Comparison of ENCODE assay signal across 1 fruit fly cellular context in the genomic region with DNA sequence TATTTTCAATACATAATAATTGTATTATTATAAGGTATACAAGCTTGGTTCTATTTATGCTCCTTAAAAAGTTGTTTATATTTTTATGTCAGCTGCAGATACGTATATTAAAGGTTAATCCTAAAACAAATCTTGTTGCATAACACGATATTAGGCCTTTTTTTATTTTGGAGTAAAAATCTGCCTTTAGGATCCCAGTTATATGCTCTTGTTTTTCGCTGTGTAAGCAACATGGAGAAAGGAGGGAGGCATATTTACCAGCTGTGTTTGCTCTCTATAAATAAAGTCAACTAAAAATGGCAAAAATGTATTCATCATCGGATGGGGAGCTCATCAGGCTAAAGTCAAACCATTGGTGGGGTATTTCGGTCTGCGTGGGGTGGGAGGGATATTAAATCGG.
A peak's percentile ranks its signal among the peaks of the same experiment; 100 is the strongest.
TF ChIP-seq lines count a peak whose summit lies in the region.

No protein-coding gene starts in this region.

TF ChIP-seq in whole organism, embryonic, 481 proteins besides CTCF, POLR2A, EP300 and RAD21 (continued from another document):
- TF ChIP-seq dmrt99B (tag; optimal IDR thresholded peaks at IDR 0.05; lab: Kevin White, UChicago) (peak; percentile 45), PHDP (tag; optimal IDR thresholded peaks at IDR 0.05; lab: Kevin White, UChicago) (peak; percentile 52), CG2129 (GFP tag; IDR thresholded peaks at IDR 0.05; lab: Robert Waterston, UW; ENCODE audit: partially characterized antibody) (no peak), nmo (GFP tag; optimal IDR thresholded peaks at IDR 0.05; lab: Kevin White, UChicago) (peak; percentile 28), Neu2 (GFP tag; optimal IDR thresholded peaks at IDR 0.05; lab: Kevin White, UChicago; ENCODE audit: borderline replicate concordance) (no peak), twi (tag; optimal IDR thresholded peaks at IDR 0.05; lab: Kevin White, UChicago) (peak; percentile 0), Sry-β (GFP tag; optimal IDR thresholded peaks at IDR 0.05; lab: Kevin White, UChicago) (no peak), gfzf (GFP tag; optimal IDR thresholded peaks at IDR 0.05; lab: Kevin White, UChicago) (no peak), CG10147 (GFP tag; optimal IDR thresholded peaks at IDR 0.05; lab: Kevin White, UChicago) (peak; percentile 18), Xbp1 (GFP tag; optimal IDR thresholded peaks at IDR 0.05; lab: Kevin White, UChicago) (peak; percentile 10), Bdp1 (GFP tag; optimal IDR thresholded peaks at IDR 0.05; lab: Kevin White, UChicago) (no peak), Oli (tag; optimal IDR thresholded peaks at IDR 0.05; lab: Kevin White, UChicago) (peak; percentile 29), Lhr (GFP tag; optimal IDR thresholded peaks at IDR 0.05; lab: Kevin White, UChicago) (no peak), zf30C (GFP tag; optimal IDR thresholded peaks at IDR 0.05; lab: Kevin White, UChicago) (peak; percentile 8), CG2712 (tag; optimal IDR thresholded peaks at IDR 0.05; lab: Kevin White, UChicago) (peak; percentile 42), corto (GFP tag; optimal IDR thresholded peaks at IDR 0.05; lab: Kevin White, UChicago) (no peak), CG2678 (tag; optimal IDR thresholded peaks at IDR 0.05; lab: Kevin White, UChicago) (peak; percentile 47), CG11504 (tag; optimal IDR thresholded peaks at IDR 0.05; lab: Kevin White, UChicago) (peak; percentile 49), B-H2 (GFP tag; optimal IDR thresholded peaks at IDR 0.05; lab: Kevin White, UChicago) (no peak), fd102C (GFP tag; optimal IDR thresholded peaks at IDR 0.05; lab: Kevin White, UChicago) (no peak), CG7556 (GFP tag; optimal IDR thresholded peaks at IDR 0.05; lab: Kevin White, UChicago) (peak; percentile 50), CG2116 (GFP tag; optimal IDR thresholded peaks at IDR 0.05; lab: Kevin White, UChicago) (no peak), gcm (GFP tag; optimal IDR thresholded peaks at IDR 0.05; lab: Kevin White, UChicago) (peak; percentile 37), CG1233 (GFP tag; optimal IDR thresholded peaks at IDR 0.05; lab: Kevin White, UChicago) (peak; percentile 16), CG33557 (GFP tag; optimal IDR thresholded peaks at IDR 0.05; lab: Kevin White, UChicago) (no peak), az2 (GFP tag; optimal IDR thresholded peaks at IDR 0.05; lab: Kevin White, UChicago) (peak; percentile 21), CG17186 (GFP tag; optimal IDR thresholded peaks at IDR 0.05; lab: Kevin White, UChicago) (no peak), wor (GFP tag; IDR thresholded peaks at IDR 0.05; lab: Robert Waterston, UW) (no peak), trem (tag; optimal IDR thresholded peaks at IDR 0.05; lab: Kevin White, UChicago) (peak; percentile 14), Rx (GFP tag; IDR thresholded peaks at IDR 0.05; lab: Robert Waterston, UW) (no peak), CG4820 (GFP tag; optimal IDR thresholded peaks at IDR 0.05; lab: Kevin White, UChicago) (no peak), CG17359 (tag; optimal IDR thresholded peaks at IDR 0.05; lab: Kevin White, UChicago) (peak; percentile 2), CG7987 (GFP tag; optimal IDR thresholded peaks at IDR 0.05; lab: Kevin White, UChicago) (peak; percentile 1), ewg (GFP tag; optimal IDR thresholded peaks at IDR 0.05; lab: Kevin White, UChicago) (peak; percentile 20), CG6765 (GFP tag; optimal IDR thresholded peaks at IDR 0.05; lab: Kevin White, UChicago) (no peak), Usf (GFP tag; optimal IDR thresholded peaks at IDR 0.05; lab: Kevin White, UChicago) (no peak), CG9727 (GFP tag; optimal IDR thresholded peaks at IDR 0.05; lab: Kevin White, UChicago) (peak; percentile 28), CG12104 (GFP tag; optimal IDR thresholded peaks at IDR 0.05; lab: Kevin White, UChicago) (no peak), Aef1 (GFP tag; IDR thresholded peaks at IDR 0.05; lab: Robert Waterston, UW) (no peak), dati (GFP tag; IDR thresholded peaks at IDR 0.05; lab: Robert Waterston, UW) (no peak), her (GFP tag; optimal IDR thresholded peaks at IDR 0.05; lab: Kevin White, UChicago) (no peak), CG30020 (tag; optimal IDR thresholded peaks at IDR 0.05; lab: Kevin White, UChicago) (no peak), CG7357 (GFP tag; IDR thresholded peaks at IDR 0.05; lab: Robert Waterston, UW) (no peak), CG10979 (tag; optimal IDR thresholded peaks at IDR 0.05; lab: Kevin White, UChicago) (peak; percentile 29), gsb-n (tag; optimal IDR thresholded peaks at IDR 0.05; lab: Kevin White, UChicago) (no peak), lilli (GFP tag; optimal IDR thresholded peaks at IDR 0.05; lab: Kevin White, UChicago) (no peak), wdn (GFP tag; IDR thresholded peaks at IDR 0.05; lab: Robert Waterston, UW) (no peak), Tbp (GFP tag; optimal IDR thresholded peaks at IDR 0.05; lab: Kevin White, UChicago) (no peak), ham (GFP tag; IDR thresholded peaks at IDR 0.05; lab: Robert Waterston, UW) (no peak), CG10209 (GFP tag; optimal IDR thresholded peaks at IDR 0.05; lab: Kevin White, UChicago) (peak; percentile 5), CG31441 (GFP tag; IDR thresholded peaks at IDR 0.05; lab: Robert Waterston, UW) (peak; percentile 36; the same call in 1 of the 2 replicates), CG13424 (tag; optimal IDR thresholded peaks at IDR 0.05; lab: Kevin White, UChicago) (peak; percentile 27), Doc3 (GFP tag; IDR thresholded peaks at IDR 0.05; lab: Robert Waterston, UW; ENCODE audit: partially characterized antibody) (no peak), CG9437 (GFP tag; optimal IDR thresholded peaks at IDR 0.05; lab: Kevin White, UChicago) (peak; percentile 25), pzg (GFP tag; optimal IDR thresholded peaks at IDR 0.05; lab: Kevin White, UChicago) (no peak), CG4404 (GFP tag; IDR thresholded peaks at IDR 0.05; lab: Robert Waterston, UW) (no peak), Jarid2 (GFP tag; optimal IDR thresholded peaks at IDR 0.05; lab: Kevin White, UChicago) (no peak), Pdp1 (GFP tag; optimal IDR thresholded peaks at IDR 0.05; lab: Kevin White, UChicago) (peak in 1 of 2 experiments; percentile 22), ATbp (GFP tag; optimal IDR thresholded peaks at IDR 0.05; lab: Kevin White, UChicago) (peak; percentile 2), usp (GFP tag; optimal IDR thresholded peaks at IDR 0.05; lab: Kevin White, UChicago) (no peak), Med (GFP tag; lab: Kevin White, UChicago) (peak; percentile 79), gro (GFP tag; optimal IDR thresholded peaks at IDR 0.05; lab: Kevin White, UChicago) (no peak), CG30403 (GFP tag; optimal IDR thresholded peaks at IDR 0.05; lab: Kevin White, UChicago) (peak; percentile 35), CG8944 (GFP tag; optimal IDR thresholded peaks at IDR 0.05; lab: Kevin White, UChicago) (no peak), Hmx (GFP tag; optimal IDR thresholded peaks at IDR 0.05; lab: Kevin White, UChicago) (no peak), ems (GFP tag; optimal IDR thresholded peaks at IDR 0.05; lab: Kevin White, UChicago) (no peak), CG6813 (GFP tag; optimal IDR thresholded peaks at IDR 0.05; lab: Kevin White, UChicago) (no peak), CG18619 (GFP tag; optimal IDR thresholded peaks at IDR 0.05; lab: Kevin White, UChicago) (peak; percentile 17), CG14710 (tag; optimal IDR thresholded peaks at IDR 0.05; lab: Kevin White, UChicago) (peak; percentile 18), CG32772 (GFP tag; IDR thresholded peaks at IDR 0.05; lab: Robert Waterston, UW) (no peak), hkb (optimal IDR thresholded peaks at IDR 0.05; lab: Kevin White, UChicago) (no peak), hkb (GFP tag; IDR thresholded peaks at IDR 0.05; lab: Robert Waterston, UW) (0 out of 2 replicates have a peak, but pooled peaks have one; percentile 7), B-H1 (GFP tag; IDR thresholded peaks at IDR 0.05; lab: Robert Waterston, UW) (no peak), CG5245 (GFP tag; optimal IDR thresholded peaks at IDR 0.05; lab: Kevin White, UChicago) (no peak), bcd (GFP tag; optimal IDR thresholded peaks at IDR 0.05; lab: Kevin White, UChicago) (peak; percentile 21), CG17829 (tag; optimal IDR thresholded peaks at IDR 0.05; lab: Kevin White, UChicago) (peak; percentile 27), Hr3 (GFP tag; optimal IDR thresholded peaks at IDR 0.05; lab: Kevin White, UChicago) (peak; percentile 4), CG17802 (tag; optimal IDR thresholded peaks at IDR 0.05; lab: Kevin White, UChicago) (no peak), odd (GFP tag; optimal IDR thresholded peaks at IDR 0.05; lab: Kevin White, UChicago) (no peak), Dip2 (GFP tag; IDR thresholded peaks at IDR 0.05; lab: Robert Waterston, UW) (no peak), CG6654 (GFP tag; optimal IDR thresholded peaks at IDR 0.05; lab: Kevin White, UChicago) (no peak), Trl (optimal IDR thresholded peaks at IDR 0.05; lab: Kevin White, UChicago) (no peak), Trl (GFP tag; optimal IDR thresholded peaks at IDR 0.05; lab: Kevin White, UChicago) (no peak), crol (GFP tag; IDR thresholded peaks at IDR 0.05; lab: Robert Waterston, UW) (peak; percentile 59; the same call in 1 of the 2 replicates), Nf-YB (GFP tag; optimal IDR thresholded peaks at IDR 0.05; lab: Kevin White, UChicago) (peak; percentile 8), Ada2b (GFP tag; IDR thresholded peaks at IDR 0.05; lab: Robert Waterston, UW) (no peak), Sox100B (GFP tag; optimal IDR thresholded peaks at IDR 0.05; lab: Kevin White, UChicago) (peak; percentile 28), sug (tag; optimal IDR thresholded peaks at IDR 0.05; lab: Kevin White, UChicago) (no peak), gem (tag; optimal IDR thresholded peaks at IDR 0.05; lab: Kevin White, UChicago) (peak; percentile 68), CG9215 (GFP tag; IDR thresholded peaks at IDR 0.05; lab: Robert Waterston, UW) (no peak), lab (GFP tag; optimal IDR thresholded peaks at IDR 0.05; lab: Kevin White, UChicago) (peak; percentile 34), maf-S (GFP tag; optimal IDR thresholded peaks at IDR 0.05; lab: Kevin White, UChicago) (no peak), grau (tag; optimal IDR thresholded peaks at IDR 0.05; lab: Kevin White, UChicago) (peak; percentile 47), Gsc (GFP tag; IDR thresholded peaks at IDR 0.05; lab: Robert Waterston, UW) (no peak), oc (tag; optimal IDR thresholded peaks at IDR 0.05; lab: Kevin White, UChicago) (no peak), CG8478 (optimal IDR thresholded peaks at IDR 0.05; lab: Kevin White, UChicago) (no peak), CG12391 (tag; optimal IDR thresholded peaks at IDR 0.05; lab: Kevin White, UChicago) (peak; percentile 40), Fer1 (GFP tag; optimal IDR thresholded peaks at IDR 0.05; lab: Kevin White, UChicago) (peak; percentile 14), E2f1 (GFP tag; IDR thresholded peaks at IDR 0.05; lab: Robert Waterston, UW) (no peak), lola (GFP tag; optimal IDR thresholded peaks at IDR 0.05; lab: Kevin White, UChicago) (peak in 1 of 3 experiments; percentile 47), tgo (GFP tag; IDR thresholded peaks at IDR 0.05; lab: Robert Waterston, UW) (no peak), CG5180 (GFP tag; optimal IDR thresholded peaks at IDR 0.05; lab: Kevin White, UChicago) (no peak), stc (GFP tag; IDR thresholded peaks at IDR 0.05; lab: Robert Waterston, UW) (0 out of 2 replicates have a peak, but pooled peaks have one; percentile 7), CG18599 (GFP tag; optimal IDR thresholded peaks at IDR 0.05; lab: Kevin White, UChicago) (peak; percentile 44), CG9876 (GFP tag; optimal IDR thresholded peaks at IDR 0.05; lab: Kevin White, UChicago) (no peak), CG18262 (tag; optimal IDR thresholded peaks at IDR 0.05; lab: Kevin White, UChicago) (peak; percentile 39), CG7928 (GFP tag; optimal IDR thresholded peaks at IDR 0.05; lab: Kevin White, UChicago) (no peak), CG12769 (tag; optimal IDR thresholded peaks at IDR 0.05; lab: Kevin White, UChicago) (no peak), CG30431 (GFP tag; optimal IDR thresholded peaks at IDR 0.05; lab: Kevin White, UChicago) (no peak), bab2 (GFP tag; optimal IDR thresholded peaks at IDR 0.05; lab: Kevin White, UChicago) (peak; percentile 9), CG4707 (GFP tag; optimal IDR thresholded peaks at IDR 0.05; lab: Kevin White, UChicago) (no peak), CG17385 (GFP tag; optimal IDR thresholded peaks at IDR 0.05; lab: Kevin White, UChicago) (peak; percentile 25), CG18764 (GFP tag; optimal IDR thresholded peaks at IDR 0.05; lab: Kevin White, UChicago) (no peak), slbo (GFP tag; IDR thresholded peaks at IDR 0.05; lab: Robert Waterston, UW) (0 out of 2 replicates have a peak, but pooled peaks have one; percentile 18), Sox102F (GFP tag; optimal IDR thresholded peaks at IDR 0.05; lab: Kevin White, UChicago) (peak; percentile 70), Chrac-16 (GFP tag; optimal IDR thresholded peaks at IDR 0.05; lab: Kevin White, UChicago) (peak; percentile 2)
